Worm (Caenorhabditis elegans): ENCODE measurements around the gene R07E4.5.

R07E4.5 gene

DNA sequence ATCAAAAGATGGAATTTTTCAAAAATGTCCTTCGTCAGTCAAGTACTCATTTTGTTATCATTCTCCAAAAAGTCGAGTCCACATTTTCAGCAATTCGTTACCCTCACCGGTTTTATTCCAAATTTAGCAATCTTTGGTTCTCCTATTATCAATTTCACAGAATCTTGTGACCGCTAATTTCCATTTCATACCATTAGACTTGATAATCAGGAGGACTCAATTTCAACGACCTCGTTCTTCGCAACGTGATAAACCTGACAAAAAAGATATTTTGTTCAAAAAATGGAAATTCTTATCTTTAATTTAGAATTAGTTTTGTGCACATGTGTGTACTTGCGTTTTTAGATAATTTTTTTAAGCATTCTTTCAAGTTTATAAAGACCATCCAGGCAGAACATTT lies 9.6 kb upstream of the R07E4.5 start:
- TF ChIP-seq nhr-28 (tag; optimal IDR thresholded peaks at IDR 0.05) (peak; percentile 39), dve-1 (tag; optimal IDR thresholded peaks at IDR 0.05; ENCODE audit: insufficient read depth) (peak; percentile 70), nhr-42 (GFP tag; IDR thresholded peaks at IDR 0.05) (no peak), nhr-11 (tag; optimal IDR thresholded peaks at IDR 0.05) (no peak), daf-16 (GFP tag; optimal IDR thresholded peaks at IDR 0.05) (no peak), daf-16 (tag; optimal IDR thresholded peaks at IDR 0.05) (peak; percentile 67), tra-1 (GFP tag; IDR thresholded peaks at IDR 0.05) (peak; percentile 45; the same call in 1 of the 2 replicates), hlh-11 (tag; optimal IDR thresholded peaks at IDR 0.05) (peak; percentile 56), dmd-6 (GFP tag; IDR thresholded peaks at IDR 0.05) (peak; percentile 74), tag-97 (GFP tag; IDR thresholded peaks at IDR 0.05) (no peak), mxl-3 (GFP tag; optimal IDR thresholded peaks at IDR 0.05) (no peak), hlh-30 (tag; optimal IDR thresholded peaks at IDR 0.05; ENCODE audit: insufficient read depth) (peak; percentile 55)

DNA sequence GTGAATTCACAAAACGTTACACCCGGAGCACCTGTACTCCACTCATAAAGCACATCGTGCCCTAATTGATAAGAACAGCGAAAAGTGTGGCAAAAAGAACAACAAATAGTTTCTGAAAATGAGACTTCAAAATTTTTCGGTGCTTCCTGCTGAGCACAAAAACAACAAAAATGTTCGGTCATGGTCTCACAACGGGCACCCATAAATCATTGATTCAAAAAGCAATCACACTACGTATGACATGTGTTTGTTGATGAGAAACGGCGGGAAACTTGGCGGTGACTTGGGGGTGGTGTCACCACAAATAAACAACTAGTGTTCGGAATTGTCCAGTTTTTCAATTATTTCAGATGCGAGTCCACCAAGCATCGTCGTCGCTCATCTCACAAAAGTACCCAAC lies 7.9 kb upstream of the R07E4.5 start:
- no peak for TF ChIP-seq jun-1 (tag; optimal IDR thresholded peaks at IDR 0.05)
- TF ChIP-seq ctbp-1 (GFP tag; IDR thresholded peaks at IDR 0.05), result no peak
- TF ChIP-seq unc-62 (GFP tag; optimal IDR thresholded peaks at IDR 0.05 in 1 of 2), result peak in 1 of 2 experiments; percentile 64
- no peak for TF ChIP-seq unc-62 (tag; optimal IDR thresholded peaks at IDR 0.05)
- peak in 1 of 2 experiments; percentile 65 for TF ChIP-seq daf-16 (GFP tag; optimal IDR thresholded peaks at IDR 0.05)
- TF ChIP-seq daf-16 (tag; optimal IDR thresholded peaks at IDR 0.05), result peak; percentile 10
- TF ChIP-seq nhr-28 (tag; optimal IDR thresholded peaks at IDR 0.05), result peak; percentile 45
- no peak for TF ChIP-seq F10B5.3 (tag; optimal IDR thresholded peaks at IDR 0.05)
- TF ChIP-seq pha-4 (GFP tag; IDR thresholded peaks at IDR 0.05), result no peak
- TF ChIP-seq pha-4 (tag; optimal IDR thresholded peaks at IDR 0.05), result no peak
- peak; percentile 9 for TF ChIP-seq pqm-1 (tag; optimal IDR thresholded peaks at IDR 0.05)
- TF ChIP-seq rbr-2 (tag; optimal IDR thresholded peaks at IDR 0.05), result no peak

DNA sequence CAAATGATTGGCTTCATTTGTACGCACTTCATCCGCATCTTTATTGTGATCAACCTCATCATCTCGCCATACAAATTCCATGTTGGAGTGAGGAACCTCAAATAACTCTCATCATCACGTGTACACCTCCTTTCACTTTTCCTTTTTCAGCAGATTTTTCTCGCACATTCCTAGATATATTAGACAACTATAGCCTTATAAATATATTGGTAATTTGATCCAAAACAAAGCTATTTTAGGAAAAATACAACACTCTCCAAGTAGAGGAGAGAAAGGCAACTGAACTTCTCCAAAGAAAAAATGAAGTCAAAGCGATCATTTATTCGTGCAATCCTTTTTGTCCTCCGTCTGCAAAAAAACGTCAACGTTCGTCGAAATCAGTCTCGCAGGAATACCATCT lies 5.8 kb upstream of the R07E4.5 start, which contains the start of gene R07E4.1:
R07E4.1 (plus strand) TSS at position 301 of the 400 bp plus-strand sequence.
- TF ChIP-seq aha-1 (tag), result peak; percentile 52
- TF ChIP-seq ceh-32 (tag; optimal IDR thresholded peaks at IDR 0.05; ENCODE audit: poor library complexity), result no peak
- peak in 1 of 2 experiments; percentile 44 for TF ChIP-seq unc-62 (GFP tag; optimal IDR thresholded peaks at IDR 0.05 in 1 of 2)
- no peak for TF ChIP-seq unc-62 (tag; optimal IDR thresholded peaks at IDR 0.05)

DNA sequence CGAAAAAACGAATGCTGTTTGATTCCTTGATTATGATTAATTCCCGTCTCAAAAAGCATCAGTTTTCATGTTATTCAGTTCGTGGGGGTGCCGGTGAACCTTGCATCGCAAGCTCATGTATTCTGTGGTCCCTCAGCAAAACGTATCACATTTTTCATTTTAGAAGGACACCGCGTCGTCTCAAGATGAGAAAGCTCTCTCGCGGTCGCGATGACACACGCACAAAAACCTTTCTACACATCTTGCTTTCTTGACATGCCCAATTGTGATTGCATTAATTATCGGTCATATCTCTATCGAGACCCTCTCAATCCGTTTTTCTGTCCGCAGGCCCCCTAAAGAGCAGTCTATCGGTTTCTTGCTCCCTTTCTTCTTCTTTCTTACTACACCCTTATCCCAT lies 3.2 kb upstream of the R07E4.5 start:
- TF ChIP-seq unc-62 (GFP tag; optimal IDR thresholded peaks at IDR 0.05 in 1 of 2) (peak in 1 of 2 experiments; percentile 93), unc-62 (tag; optimal IDR thresholded peaks at IDR 0.05) (no peak), aha-1 (tag) (peak; percentile 73), aly-2 (tag; optimal IDR thresholded peaks at IDR 0.05) (no peak)

DNA sequence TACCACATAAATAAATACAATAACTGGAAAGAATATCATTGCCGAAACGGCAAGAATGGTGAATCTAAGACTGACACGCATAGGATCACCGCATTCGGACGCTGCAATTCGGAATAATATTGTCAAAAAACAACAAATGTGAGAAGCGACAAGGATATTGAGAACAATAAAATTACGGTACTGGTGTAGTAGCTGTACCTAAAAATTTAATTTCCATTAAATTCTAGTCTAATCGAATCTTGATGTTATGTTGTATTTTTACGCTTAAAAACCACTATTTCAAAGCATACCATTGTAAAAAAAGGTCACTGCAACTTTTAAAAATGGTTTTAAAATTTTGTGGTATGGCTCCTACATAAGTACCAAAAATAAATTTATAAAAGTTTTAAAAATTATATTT lies 4.2 kb downstream of the R07E4.5 start, which contains the start of gene mig-23:
mig-23 (minus strand) TSS at position 101 of the 400 bp plus-strand sequence.
- TF ChIP-seq lir-3 (tag; optimal IDR thresholded peaks at IDR 0.05), result no peak
- TF ChIP-seq php-3 (GFP tag; IDR thresholded peaks at IDR 0.05), result no peak
- TF ChIP-seq daf-16 (GFP tag; optimal IDR thresholded peaks at IDR 0.05), result no peak
- no peak for TF ChIP-seq daf-16 (tag; optimal IDR thresholded peaks at IDR 0.05)
- TF ChIP-seq nhr-237 (tag; optimal IDR thresholded peaks at IDR 0.05), result no peak
- no peak for TF ChIP-seq nhr-11 (tag; optimal IDR thresholded peaks at IDR 0.05)
- no peak for TF ChIP-seq dve-1 (tag; optimal IDR thresholded peaks at IDR 0.05; ENCODE audit: insufficient read depth)
- no peak for TF ChIP-seq egl-43 (GFP tag; IDR thresholded peaks at IDR 0.05)
- no peak for TF ChIP-seq unc-130 (GFP tag; optimal IDR thresholded peaks at IDR 0.05)
- TF ChIP-seq mep-1 (tag; optimal IDR thresholded peaks at IDR 0.05), result no peak
- TF ChIP-seq ceh-62 (tag; optimal IDR thresholded peaks at IDR 0.05), result no peak
- no peak for TF ChIP-seq jun-1 (tag; optimal IDR thresholded peaks at IDR 0.05)
- TF ChIP-seq nhr-48 (tag; optimal IDR thresholded peaks at IDR 0.05), result no peak
- TF ChIP-seq nhr-77 (tag; optimal IDR thresholded peaks at IDR 0.05), result no peak
- TF ChIP-seq mxl-3 (GFP tag; optimal IDR thresholded peaks at IDR 0.05), result no peak
- TF ChIP-seq zip-2 (tag; optimal IDR thresholded peaks at IDR 0.05), result no peak
- TF ChIP-seq F37D6.2 (tag; optimal IDR thresholded peaks at IDR 0.05), result no peak

All from whole organism, L4 larva.